Worm (Caenorhabditis elegans) whole organism, young adult: ENCODE data around the gene ptp-4A2.
A peak's percentile ranks its signal among the peaks of the same experiment; 100 is the strongest.

ENCODE experiments used
- B0261.1 ChIP-seq: sonication (generic microtip); optimal IDR thresholded peaks from 2 replicates; lab custom pipeline; 2016; ENCODE audit warnings: mild to moderate bottlenecking, missing genetic modification characterization, moderate library complexity, missing compliant biosample characterization
- D2030.7 ChIP-seq: fragments of 200-800 bp; sonication (Bioruptor generic); IDR thresholded peaks from 2 replicates; pipeline ENCODE4 v1.3.6; 2022; ENCODE audit warnings: missing genetic modification reagents, missing genetic modification characterization, missing compliant biosample characterization
- F57A8.1 ChIP-seq: fragments of 200-800 bp; sonication (Bioruptor generic); optimal IDR thresholded peaks from 2 replicates; lab custom pipeline; 2018; ENCODE audit warnings: mild to moderate bottlenecking, missing genetic modification characterization, moderate library complexity, missing compliant biosample characterization
- T07F8.4 ChIP-seq: sonication (generic microtip); optimal IDR thresholded peaks from 2 replicates; lab custom pipeline; 2016; ENCODE audit warnings: mild to moderate bottlenecking, missing genetic modification characterization, moderate library complexity, missing compliant biosample characterization
- aptf-2 ChIP-seq: fragments of 200-800 bp; sonication (Bioruptor generic); conservative IDR thresholded peaks from 2 replicates; pipeline ENCODE4 v1.3.6; 2022; ENCODE audit warnings: missing genetic modification reagents, missing genetic modification characterization, missing compliant biosample characterization
- attf-6 ChIP-seq: fragments of 200-800 bp; sonication (Bioruptor generic); IDR thresholded peaks from 2 replicates; pipeline ENCODE4 v1.3.6; 2022; ENCODE audit warnings: missing genetic modification reagents, missing genetic modification characterization, missing compliant biosample characterization
- bed-2 ChIP-seq: fragments of 200-800 bp; sonication (Bioruptor generic); IDR thresholded peaks from 2 replicates; pipeline ENCODE4 v1.3.6; 2022; ENCODE audit warnings: missing genetic modification reagents, missing genetic modification characterization, missing compliant biosample characterization
- cebp-1 ChIP-seq, 2 experiments: fragments of 200-800 bp in 1 of 2; sonication (Bioruptor generic) in 1 of 2; sonication (generic microtip) in 1 of 2; IDR thresholded peaks in 1 of 2; optimal IDR thresholded peaks in 1 of 2; 2 replicates each; pipeline versions ENCODE4 v1.3.6 to Lab custom; 2017 to 2022; ENCODE audit warnings: missing compliant biosample characterization in 2 of 2, missing genetic modification characterization in 2 of 2, mild to moderate bottlenecking in 1 of 2, missing genetic modification reagents in 1 of 2, moderate library complexity in 1 of 2
- ceh-100 ChIP-seq: fragments of 200-800 bp; sonication (Bioruptor generic); IDR thresholded peaks from 2 replicates; pipeline ENCODE4 v1.3.6; 2022; ENCODE audit warnings: missing genetic modification reagents, missing genetic modification characterization, missing compliant biosample characterization
- ceh-40 ChIP-seq: fragments of 200-800 bp; sonication (Bioruptor generic); IDR thresholded peaks from 2 replicates; pipeline ENCODE4 v1.3.6; 2022; ENCODE audit warnings: missing genetic modification characterization, missing compliant biosample characterization
- ceh-79 ChIP-seq: sonication (generic microtip); optimal IDR thresholded peaks from 2 replicates; lab custom pipeline; 2017; ENCODE audit warnings: mild to moderate bottlenecking, missing genetic modification characterization, missing compliant biosample characterization
- ceh-91 ChIP-seq: fragments of 200-800 bp; sonication (Bioruptor generic); IDR thresholded peaks from 2 replicates; pipeline ENCODE4 v1.3.6; 2022; ENCODE audit warnings: missing genetic modification reagents, missing genetic modification characterization, missing compliant biosample characterization
- dox-1 ChIP-seq: fragments of 200-800 bp; sonication (Bioruptor generic); IDR thresholded peaks from 2 replicates; pipeline ENCODE4 v1.3.6; 2022; ENCODE audit warnings: missing genetic modification reagents, missing genetic modification characterization, missing compliant biosample characterization
- dpff-1 ChIP-seq: sonication (generic microtip); optimal IDR thresholded peaks from 2 replicates; lab custom pipeline; 2017; ENCODE audit warnings: mild to moderate bottlenecking, missing genetic modification characterization, missing compliant biosample characterization
- egl-18 ChIP-seq: fragments of 200-800 bp; sonication (Bioruptor generic); IDR thresholded peaks from 2 replicates; pipeline ENCODE4 v1.3.6; 2022; ENCODE audit warnings: missing genetic modification reagents, missing genetic modification characterization, missing compliant biosample characterization
- him-1 ChIP-seq: sonication (generic microtip); optimal IDR thresholded peaks from 2 replicates; lab custom pipeline; 2016; ENCODE audit warnings: missing genotype, missing genetic modification reagents, missing genetic modification characterization, missing compliant biosample characterization
- hlh-12 ChIP-seq: sonication (generic microtip); optimal IDR thresholded peaks from 2 replicates; lab custom pipeline; 2016; ENCODE audit warnings: missing genetic modification characterization, missing compliant biosample characterization
- lag-1 ChIP-seq: fragments of 200-800 bp; sonication (Bioruptor generic); IDR thresholded peaks from 2 replicates; pipeline ENCODE4 v1.3.6; 2022; ENCODE audit warnings: missing genetic modification reagents, missing genetic modification characterization, missing compliant biosample characterization
- lin-35 ChIP-seq, 3 experiments: fragments of 150-350 bp in 2 of 3; sonication (generic microtip) in 1 of 3; optimal IDR thresholded peaks; 2 replicates each; lab custom pipeline; 2014 to 2018; ENCODE audit warnings: missing biosample characterization in 3 of 3, missing genetic modification characterization in 3 of 3, missing genetic modification reagents in 3 of 3
- madf-10 ChIP-seq: sonication (generic microtip); optimal IDR thresholded peaks from 2 replicates; lab custom pipeline; 2016; ENCODE audit warnings: mild to moderate bottlenecking, missing genetic modification characterization, missing compliant biosample characterization
- mel-28 ChIP-seq: sonication (generic microtip); optimal IDR thresholded peaks from 2 replicates; lab custom pipeline; 2016; ENCODE audit warnings: borderline replicate concordance, mild to moderate bottlenecking, missing genetic modification characterization, missing compliant biosample characterization
- nfya-1 ChIP-seq: sonication (generic microtip); optimal IDR thresholded peaks from 2 replicates; lab custom pipeline; 2017; ENCODE audit warnings: antibody characterized with exemption, missing compliant biosample characterization, missing genetic modification characterization, borderline replicate concordance; ENCODE audit not compliant: insufficient read depth
- nfya-2 ChIP-seq: fragments of 200-800 bp; sonication (Bioruptor generic); IDR thresholded peaks from 2 replicates; pipeline ENCODE4 v1.3.6; 2022; ENCODE audit warnings: missing genetic modification reagents, missing genetic modification characterization, missing compliant biosample characterization
- nhr-80 ChIP-seq: sonication (generic microtip); optimal IDR thresholded peaks from 2 replicates; lab custom pipeline; 2016; ENCODE audit warnings: missing genetic modification characterization, missing compliant biosample characterization
- nhr-90 ChIP-seq: sonication (generic microtip); optimal IDR thresholded peaks from 2 replicates; lab custom pipeline; 2016; ENCODE audit warnings: missing genotype, mild to moderate bottlenecking, missing genetic modification characterization, missing compliant biosample characterization
- rec-8 ChIP-seq, 2 experiments: sonication (generic microtip); optimal IDR thresholded peaks; 2 replicates each; lab custom pipeline; 2016; ENCODE audit warnings: mild to moderate bottlenecking in 2 of 2, missing genetic modification characterization in 2 of 2, missing genetic modification reagents in 2 of 2, missing genotype in 2 of 2, missing biosample characterization in 1 of 2, missing compliant biosample characterization in 1 of 2, moderate library complexity in 1 of 2
- rpc-1 ChIP-seq, 2 experiments: fragments of 150-350 bp in 1 of 2; sonication (generic microtip) in 1 of 2; optimal IDR thresholded peaks; 2 replicates each; lab custom pipeline; 2014 to 2018; ENCODE audit warnings: missing biosample characterization in 1 of 2, missing genetic modification characterization in 1 of 2, missing genetic modification reagents in 1 of 2, missing genotype in 1 of 2
- sdz-38 ChIP-seq: sonication (generic microtip); optimal IDR thresholded peaks from 2 replicates; lab custom pipeline; 2016; ENCODE audit warnings: missing genotype, missing genetic modification characterization, missing compliant biosample characterization
- sea-2 ChIP-seq: fragments of 200-800 bp; sonication (Bioruptor generic); IDR thresholded peaks from 2 replicates; pipeline ENCODE4 v1.3.6; 2022; ENCODE audit warnings: missing genetic modification characterization, missing compliant biosample characterization
- snpc-1.1 ChIP-seq: sonication (generic microtip); optimal IDR thresholded peaks from 2 replicates; lab custom pipeline; 2017; ENCODE audit warnings: missing genetic modification characterization, mild to moderate bottlenecking, missing compliant biosample characterization, antibody characterized with exemption, moderate library complexity, missing genotype, missing genetic modification reagents; ENCODE audit not compliant: insufficient read depth
- sptf-2 ChIP-seq: fragments of 200-800 bp; sonication (Bioruptor generic); optimal IDR thresholded peaks from 2 replicates; lab custom pipeline; 2018; ENCODE audit warnings: mild to moderate bottlenecking, missing genetic modification characterization, missing compliant biosample characterization
- tbp1 ChIP-seq: fragments of 200-800 bp; sonication (Bioruptor generic); optimal IDR thresholded peaks from 2 replicates; lab custom pipeline; 2018; ENCODE audit warnings: mild to moderate bottlenecking, missing genetic modification characterization, missing compliant biosample characterization
- tlf-1 ChIP-seq: fragments of 200-800 bp; sonication (Bioruptor generic); optimal IDR thresholded peaks from 2 replicates; lab custom pipeline; 2018; ENCODE audit warnings: mild to moderate bottlenecking, missing genetic modification characterization, missing compliant biosample characterization
- unc-62 ChIP-seq: fragments of 150-350 bp; optimal IDR thresholded peaks from 2 replicates; lab custom pipeline; 2014; ENCODE audit warnings: missing biosample characterization, missing genetic modification reagents, missing genetic modification characterization
- ztf-18 ChIP-seq: sonication (generic microtip); optimal IDR thresholded peaks from 2 replicates; lab custom pipeline; 2016; ENCODE audit warnings: missing genotype, mild to moderate bottlenecking, missing genetic modification characterization, missing compliant biosample characterization
- ztf-6 ChIP-seq: fragments of 200-800 bp; sonication (Bioruptor generic); IDR thresholded peaks from 2 replicates; pipeline ENCODE4 v1.3.6; 2022; ENCODE audit warnings: missing genetic modification reagents, missing genetic modification characterization, missing compliant biosample characterization

Gene ptp-4A2

ce11 chrX:3966332-3966731, 23.2 kb upstream of the ptp-4A2 start, which contains the start of gene C16B8.2:
Gene C16B8.2, minus strand, starts transcription at chrX:3966432.
- TF ChIP-seq nhr-80 (tag; lab: Kevin White, UChicago): no peak
- TF ChIP-seq madf-10 (tag; lab: Kevin White, UChicago): no peak
- TF ChIP-seq nhr-90 (tag; lab: Kevin White, UChicago): no peak
- no peak for TF ChIP-seq lin-35 (GFP tag; optimal IDR thresholded peaks at IDR 0.05; lab: Kevin White, UChicago)
- TF ChIP-seq sptf-2 (GFP tag; lab: Kevin White, UChicago): no peak
- no peak for TF ChIP-seq cebp-1 (GFP tag; IDR thresholded peaks at IDR 0.05; lab: Robert Waterston, UW)
- no peak for TF ChIP-seq cebp-1 (tag; optimal IDR thresholded peaks at IDR 0.05; lab: Kevin White, UChicago)
- TF ChIP-seq ceh-79 (tag; lab: Kevin White, UChicago): no peak
- no peak for TF ChIP-seq ztf-18 (tag; lab: Kevin White, UChicago)
- TF ChIP-seq sdz-38 (tag; lab: Kevin White, UChicago): no peak
- TF ChIP-seq, all 124 proteins: peak for 0

- no peak for TF ChIP-seq D2030.7 (GFP tag; lab: Robert Waterston, UW)
- no peak for TF ChIP-seq T07F8.4 (tag; lab: Kevin White, UChicago)
- no peak for TF ChIP-seq nfya-2
- no peak for TF ChIP-seq mel-28 (tag; lab: Kevin White, UChicago)
These were observed 17.2 kb upstream of the ptp-4A2 start for ce11 chrX:3960345-3960744.

- TF ChIP-seq dox-1 (GFP tag; lab: Robert Waterston, UW): no peak
- no peak for TF ChIP-seq aptf-2 (GFP tag; lab: Robert Waterston, UW)
- TF ChIP-seq rec-8 (tag; optimal IDR thresholded peaks at IDR 0.05; lab: Kevin White, UChicago): no peak
- no peak for TF ChIP-seq T07F8.4 (tag; lab: Kevin White, UChicago)
These were observed 16.1 kb upstream of the ptp-4A2 start for ce11 chrX:3959221-3959620.

ce11 chrX:3958252-3958651, 15.1 kb upstream of the ptp-4A2 start, which contains the start of gene lin-18:
Gene lin-18, plus strand, starts transcription at chrX:3958552.
- TF ChIP-seq ztf-6 (GFP tag; lab: Robert Waterston, UW): no peak

ce11 chrX:3957475-3958204, 14.5 kb upstream of the ptp-4A2 start:
- TF ChIP-seq snpc-1.1 (no peak), lag-1 (GFP tag; lab: Robert Waterston, UW) (no peak), sea-2 (GFP tag; lab: Robert Waterston, UW) (no peak), bed-2 (GFP tag; lab: Robert Waterston, UW) (no peak)

ce11 chrX:3952737-3953136, 9.6 kb upstream of the ptp-4A2 start:
- TF ChIP-seq ceh-40 (GFP tag; lab: Robert Waterston, UW) (no peak), ceh-91 (no peak), F57A8.1 (no peak), ceh-100 (no peak), nhr-80 (tag; lab: Kevin White, UChicago) (peak; percentile 84)

- TF ChIP-seq hlh-12 (tag; lab: Kevin White, UChicago) (no peak), tlf-1 (GFP tag; lab: Kevin White, UChicago) (no peak), him-1 (tag; lab: Kevin White, UChicago) (no peak), dox-1 (GFP tag; lab: Robert Waterston, UW) (no peak), ztf-18 (tag; lab: Kevin White, UChicago) (no peak), B0261.1 (tag; lab: Kevin White, UChicago) (peak; percentile 53), rpc-1 (optimal IDR thresholded peaks at IDR 0.05; lab: Kevin White, UChicago) (no peak), rpc-1 (tag; optimal IDR thresholded peaks at IDR 0.05; lab: Kevin White, UChicago) (peak; percentile 59), egl-18 (GFP tag; lab: Robert Waterston, UW) (0 out of 2 replicates have a peak, but pooled peaks have one; percentile 31), nfya-1 (tag; lab: Kevin White, UChicago) (no peak), lin-35 (GFP tag; optimal IDR thresholded peaks at IDR 0.05; lab: Kevin White, UChicago) (no peak), attf-6 (GFP tag; lab: Robert Waterston, UW) (no peak), dpff-1 (tag; lab: Kevin White, UChicago) (no peak), unc-62 (GFP tag; lab: Kevin White, UChicago) (no peak), tbp1 (GFP tag; lab: Kevin White, UChicago) (peak; percentile 80), nfya-2 (no peak)
These were observed 6.7 kb upstream of the ptp-4A2 start for ce11 chrX:3949763-3950162.
